Fruit fly (Drosophila melanogaster) S2 (cell line): ENCODE results near the gene hiro.

Source experiments
- CG8478 ChIP-seq: fragments of >200 bp; optimal IDR thresholded peaks from 2 replicates; lab custom pipeline; 2018
- CTCF ChIP-seq, 2 experiments: fragments of >200 bp; optimal IDR thresholded peaks; 2 replicates each; lab custom pipeline; 2018

DNA sequence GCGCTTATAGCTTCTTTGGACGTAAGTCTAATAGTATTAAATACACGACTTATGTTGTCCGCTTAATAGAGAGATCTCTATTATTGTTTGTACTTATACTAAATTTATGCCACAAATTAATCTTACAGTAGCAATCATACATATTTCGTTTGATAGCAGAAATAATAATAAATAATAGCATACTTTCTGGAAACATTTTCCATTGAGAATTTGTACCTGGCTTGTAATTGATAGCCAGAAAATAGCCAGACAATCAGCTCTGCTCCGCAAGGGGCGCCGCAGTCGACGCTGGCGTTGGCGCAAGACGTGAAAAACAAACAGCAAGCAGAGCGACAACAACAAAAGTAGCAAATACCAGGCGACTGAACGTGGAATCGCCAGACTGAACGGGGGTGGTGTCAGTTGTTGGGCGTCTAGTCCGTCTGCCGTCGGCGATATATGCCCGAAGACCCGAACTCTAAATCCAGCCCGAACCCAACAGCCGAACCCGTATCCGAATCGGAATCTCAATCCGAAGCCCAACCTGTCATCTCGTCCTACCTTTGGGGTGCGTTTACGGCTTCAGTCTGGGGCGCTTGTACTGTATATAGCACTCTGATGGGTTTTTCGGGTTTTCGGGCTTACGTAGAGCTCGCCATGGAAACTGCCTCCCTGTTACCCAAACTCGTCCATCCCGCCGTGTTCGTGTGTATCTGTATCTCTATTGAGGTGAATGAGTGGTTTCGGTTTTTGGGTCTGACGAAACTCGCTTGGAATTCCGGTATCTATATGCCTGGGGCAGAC is 11.8 kb upstream of the hiro start:
- TF ChIP-seq CTCF (optimal IDR thresholded peaks at IDR 0.05; lab: Kevin White, UChicago) (no peak), CG8478 (lab: Kevin White, UChicago) (no peak)
